Worm (Caenorhabditis elegans): Measurements from ENCODE around the gene T13H5.1.

T13H5.1 gene

ce11 chrII:8441519-8441918 lies 67.3 kb downstream of the T13H5.1 start:
- TF ChIP-seq T22C8.4 (GFP tag; IDR thresholded peaks at IDR 0.05) (no peak), flt-1 (GFP tag; IDR thresholded peaks at IDR 0.05) (no peak), cog-1 (tag; optimal IDR thresholded peaks at IDR 0.05) (no peak), ztf-23 (GFP tag; IDR thresholded peaks at IDR 0.05) (no peak), klf-2 (GFP tag; conservative IDR thresholded peaks at IDR 0.05) (no peak), tab-1 (GFP tag; IDR thresholded peaks at IDR 0.05) (no peak), med-1 (GFP tag; optimal IDR thresholded peaks at IDR 0.05; ENCODE audit: insufficient read depth) (no peak), ref-1 (GFP tag; conservative IDR thresholded peaks at IDR 0.05) (no peak), ztf-29 (GFP tag; IDR thresholded peaks at IDR 0.05) (no peak)

DNA sequence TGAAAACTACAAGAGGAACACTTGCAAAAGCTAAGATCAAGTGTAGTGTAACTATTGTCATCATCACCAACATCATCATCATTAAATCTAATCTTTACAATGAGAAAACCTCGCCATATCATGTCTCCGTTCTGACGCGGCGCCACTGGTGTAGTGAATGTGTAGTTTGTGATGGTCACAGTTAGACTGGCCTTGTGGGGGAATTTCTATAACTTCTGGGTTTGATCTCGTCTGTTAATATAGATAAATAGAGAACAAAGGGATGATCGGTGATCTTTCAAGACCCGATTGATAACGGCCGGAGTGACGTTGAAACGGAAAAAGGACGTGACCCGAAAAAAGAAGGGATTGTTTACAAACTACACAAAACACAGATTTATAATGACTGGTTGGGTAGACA lies 68.1 kb downstream of the T13H5.1 start:
- TF ChIP-seq ztf-23 (GFP tag; IDR thresholded peaks at IDR 0.05) (no peak), ref-1 (GFP tag; conservative IDR thresholded peaks at IDR 0.05) (no peak), T22C8.4 (GFP tag; IDR thresholded peaks at IDR 0.05) (no peak), tab-1 (GFP tag; IDR thresholded peaks at IDR 0.05) (no peak), ztf-29 (GFP tag; IDR thresholded peaks at IDR 0.05) (no peak), klf-2 (GFP tag; conservative IDR thresholded peaks at IDR 0.05) (no peak), med-1 (GFP tag; optimal IDR thresholded peaks at IDR 0.05; ENCODE audit: insufficient read depth) (no peak), cog-1 (tag; optimal IDR thresholded peaks at IDR 0.05) (no peak), flt-1 (GFP tag; IDR thresholded peaks at IDR 0.05) (no peak)

DNA sequence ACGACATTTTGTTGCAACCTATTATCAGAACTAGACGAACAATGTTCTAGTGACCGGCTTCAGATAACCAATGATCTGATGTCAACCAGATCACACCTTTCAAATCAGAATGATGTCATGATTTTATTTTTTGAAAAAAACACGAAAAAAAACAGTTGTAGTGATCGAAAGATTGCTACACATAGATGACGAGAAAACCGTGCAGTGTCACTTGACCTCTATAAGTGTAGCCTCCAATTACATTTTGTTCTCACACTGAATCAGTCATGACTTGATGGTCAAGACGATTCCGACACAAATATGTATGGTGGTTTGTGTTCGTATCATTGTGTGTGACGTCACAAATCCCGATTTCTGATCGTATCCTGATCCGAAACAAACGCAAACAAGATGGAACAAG lies 68.8 kb downstream of the T13H5.1 start:
- no peak for TF ChIP-seq tab-1 (GFP tag; IDR thresholded peaks at IDR 0.05)
- TF ChIP-seq flt-1 (GFP tag; IDR thresholded peaks at IDR 0.05) = no peak
- TF ChIP-seq klf-2 (GFP tag; conservative IDR thresholded peaks at IDR 0.05) = no peak
- no peak for TF ChIP-seq ztf-23 (GFP tag; IDR thresholded peaks at IDR 0.05)
- TF ChIP-seq med-1 (GFP tag; optimal IDR thresholded peaks at IDR 0.05; ENCODE audit: insufficient read depth) = no peak

ce11 chrII:8438791-8439287 lies 70.0 kb downstream of the T13H5.1 start, which contains the start of gene lips-10:
Gene lips-10, plus strand, starts transcription at chrII:8439168.
- TF ChIP-seq cog-1 (tag; optimal IDR thresholded peaks at IDR 0.05) = no peak

Data from whole organism, midembryonic.